Worm (Caenorhabditis elegans): ENCODE results near the gene nas-8.

nas-8 gene

DNA sequence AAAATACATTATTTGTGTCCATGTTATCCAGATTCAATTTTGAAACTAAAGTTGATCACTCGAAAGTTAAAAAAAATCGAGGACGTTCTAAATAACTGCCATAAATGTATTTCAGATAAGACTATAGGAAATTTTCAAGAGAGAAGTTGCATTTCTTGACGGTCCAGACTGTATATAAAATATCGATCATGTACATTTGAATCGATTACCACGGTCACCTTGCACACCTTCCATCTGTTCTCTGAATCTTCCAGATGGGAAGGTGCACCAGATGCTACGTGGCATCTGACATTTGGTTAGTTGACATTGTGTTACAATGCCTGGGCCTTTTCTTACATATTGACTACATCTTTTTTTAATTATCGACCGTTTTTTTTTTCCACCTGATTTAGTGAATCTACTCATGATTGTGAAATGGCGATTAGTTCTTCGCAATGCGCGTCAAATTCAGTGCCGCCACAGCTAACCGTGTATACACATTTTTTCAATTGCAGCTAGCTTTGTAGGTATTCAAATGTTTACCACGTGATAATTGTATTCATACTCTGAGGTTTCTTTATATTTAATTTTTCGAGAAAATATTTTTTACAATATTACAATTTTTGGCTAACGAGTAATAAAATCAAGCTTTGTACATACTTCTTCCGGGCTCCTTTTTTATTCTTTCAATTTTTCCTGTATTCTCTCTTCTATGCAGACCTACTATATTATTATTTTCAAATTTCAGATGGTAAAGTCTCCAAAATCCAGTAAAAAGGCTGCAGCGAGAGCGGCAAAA is 53.5 kb downstream of the nas-8 start, which contains the start of gene skr-16:
TSS of gene skr-16 (plus strand) at position 728 of the 778 bp plus-strand sequence.
- no peak for TF ChIP-seq R02D3.7 (tag; optimal IDR thresholded peaks at IDR 0.05)
- TF ChIP-seq elt-2 (tag; optimal IDR thresholded peaks at IDR 0.05): peak; percentile 12
- TF ChIP-seq hmg-11 (tag; optimal IDR thresholded peaks at IDR 0.05): peak; percentile 44
- TF ChIP-seq mdl-1 (tag; optimal IDR thresholded peaks at IDR 0.05): no peak
- TF ChIP-seq ZK546.5 (tag; optimal IDR thresholded peaks at IDR 0.05): no peak
- TF ChIP-seq pqm-1 (tag; optimal IDR thresholded peaks at IDR 0.05): peak; percentile 3
- TF ChIP-seq elt-1 (tag; optimal IDR thresholded peaks at IDR 0.05): no peak
